Worm (Caenorhabditis elegans) whole organism, early embryonic: Measurements from ENCODE around the gene C08F1.8.

ENCODE experiments used
- F13C5.2 ChIP-seq: sonication (generic microtip); optimal IDR thresholded peaks from 2 replicates; lab custom pipeline; 2017; ENCODE audit warnings: mild to moderate bottlenecking, missing genetic modification characterization, inconsistent platforms, missing compliant biosample characterization
- aly-1 ChIP-seq: sonication (generic microtip); optimal IDR thresholded peaks from 2 replicates; lab custom pipeline; 2016; ENCODE audit warnings: missing genetic modification characterization, missing compliant biosample characterization
- ama-1 ChIP-seq: fragments of 150-350 bp; optimal IDR thresholded peaks from 2 replicates; lab custom pipeline; 2014
- ceh-13 ChIP-seq: fragments of 200-800 bp; sonication (Bioruptor generic); optimal IDR thresholded peaks from 2 replicates; lab custom pipeline; 2018; ENCODE audit warnings: mild to moderate bottlenecking, missing genetic modification characterization, missing compliant biosample characterization
- ceh-36 ChIP-seq: sonication (generic microtip); optimal IDR thresholded peaks from 2 replicates; lab custom pipeline; 2016; ENCODE audit warnings: missing genetic modification characterization, inconsistent platforms, missing compliant biosample characterization
- ets-7 ChIP-seq: sonication (generic microtip); optimal IDR thresholded peaks from 2 replicates; lab custom pipeline; 2016; ENCODE audit warnings: missing genotype, missing genetic modification characterization, missing compliant biosample characterization
- flt-1 ChIP-seq: fragments of 200-800 bp; sonication (Bioruptor generic); IDR thresholded peaks from 2 replicates; pipeline ENCODE4 v1.3.6; 2022; ENCODE audit warnings: missing genetic modification characterization, missing compliant biosample characterization
- hmbx-1 ChIP-seq: sonication (generic microtip); optimal IDR thresholded peaks from 2 replicates; lab custom pipeline; 2016; ENCODE audit warnings: mild to moderate bottlenecking, missing genetic modification characterization, missing compliant biosample characterization
- hnd-1 ChIP-seq: sonication (generic microtip); optimal IDR thresholded peaks from 2 replicates; lab custom pipeline; 2016; ENCODE audit warnings: missing genetic modification characterization, missing compliant biosample characterization
- pes-1 ChIP-seq: fragments of 200-800 bp; sonication (Bioruptor generic); IDR thresholded peaks from 2 replicates; pipeline ENCODE4 v1.3.6; 2022; ENCODE audit warnings: missing genetic modification reagents, missing genetic modification characterization, missing compliant biosample characterization
- scrt-1 ChIP-seq: fragments of 200-800 bp; sonication (Bioruptor generic); IDR thresholded peaks from 2 replicates; pipeline ENCODE4 v1.3.6; 2022; ENCODE audit warnings: missing genetic modification characterization, missing compliant biosample characterization
- sea-1 ChIP-seq: fragments of 200-800 bp; sonication (Bioruptor generic); conservative IDR thresholded peaks from 2 replicates; pipeline ENCODE4 v1.3.6; 2022; ENCODE audit warnings: missing genetic modification characterization, missing compliant biosample characterization
- tbx-11 ChIP-seq: fragments of 200-800 bp; sonication (Bioruptor generic); IDR thresholded peaks from 2 replicates; pipeline ENCODE4 v1.3.6; 2022; ENCODE audit warnings: missing genetic modification characterization, missing compliant biosample characterization
- tra-4 ChIP-seq: sonication (generic microtip); optimal IDR thresholded peaks from 2 replicates; lab custom pipeline; 2017; ENCODE audit warnings: missing genetic modification characterization, missing compliant biosample characterization

- no peak for TF ChIP-seq ama-1 (lab: Kevin White, UChicago)
- TF ChIP-seq hmbx-1 (tag; lab: Kevin White, UChicago), result no peak
- TF ChIP-seq tbx-11 (GFP tag; lab: Robert Waterston, UW), result no peak
- no peak for TF ChIP-seq hnd-1 (tag; lab: Kevin White, UChicago)
- no peak for TF ChIP-seq ceh-13
- TF ChIP-seq flt-1 (GFP tag; lab: Robert Waterston, UW), result no peak
- TF ChIP-seq pes-1, result no peak
- no peak for TF ChIP-seq F13C5.2
- TF ChIP-seq ets-7 (tag; lab: Kevin White, UChicago), result no peak
- TF ChIP-seq aly-1 (tag; lab: Kevin White, UChicago), result no peak
- TF ChIP-seq sea-1 (GFP tag; lab: Robert Waterston, UW), result no peak
- TF ChIP-seq tra-4 (tag; lab: Kevin White, UChicago), result no peak
- TF ChIP-seq scrt-1 (GFP tag; lab: Robert Waterston, UW), result no peak
- TF ChIP-seq ceh-36, result no peak
Measured at ce11 chrII:1788087-1788486, 20.0 kb downstream of the C08F1.8 start, which contains the start of the genes C08F1.6 and fbxb-13.
